Worm (Caenorhabditis elegans): ENCODE results near the gene pals-28.

The pals-28 gene

DNA sequence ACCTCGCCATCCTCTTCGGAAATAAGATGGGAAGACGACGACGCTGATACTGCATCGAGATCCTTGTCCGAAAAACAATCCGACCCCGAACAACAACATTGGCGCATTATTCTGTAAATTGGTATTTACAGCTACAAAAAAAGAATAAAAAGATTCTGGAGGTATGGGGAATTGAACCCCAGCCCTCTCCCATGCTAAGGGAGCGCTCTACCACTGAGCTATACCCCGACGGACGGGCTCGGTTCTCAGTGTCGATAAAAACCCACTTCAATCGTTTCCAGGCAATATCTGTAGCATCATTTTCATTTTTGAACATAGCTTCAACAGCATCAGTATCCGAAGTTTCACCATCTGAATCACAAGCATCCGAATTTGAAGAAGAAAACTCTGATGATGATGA is 44.2 kb downstream of the pals-28 start (continued):
- TF ChIP-seq F37D6.2 (tag; optimal IDR thresholded peaks at IDR 0.05) (no peak), D1046.2 (GFP tag; IDR thresholded peaks at IDR 0.05) (0 out of 2 replicates have a peak, but pooled peaks have one; percentile 58)

DNA sequence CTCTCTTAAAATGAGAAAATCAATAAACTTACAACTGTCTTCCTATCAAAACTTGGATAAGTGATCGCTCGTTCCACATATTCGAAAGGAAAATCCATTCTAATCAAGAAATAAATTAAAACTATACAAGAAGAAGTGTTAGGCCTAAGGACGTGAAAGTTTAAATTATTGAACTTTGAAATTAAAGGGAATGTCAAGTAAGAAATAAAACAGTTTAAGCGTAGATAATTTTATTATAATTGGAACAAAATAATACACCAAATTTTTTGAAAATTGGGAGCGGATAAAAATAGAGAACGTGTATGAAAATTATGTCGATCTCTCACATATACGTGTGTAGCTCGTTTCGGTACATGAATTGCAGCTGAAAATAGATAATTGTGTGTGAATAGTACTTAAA is 44.8 kb downstream of the pals-28 start, which contains the start of gene C28A5.6:
Gene C28A5.6 (minus strand): TSS at position 101 of the 400 bp plus-strand sequence.
- TF ChIP-seq gei-8 (GFP tag; optimal IDR thresholded peaks at IDR 0.05): no peak
- TF ChIP-seq F44E2.7 (GFP tag; IDR thresholded peaks at IDR 0.05): no peak
- TF ChIP-seq skn-1 (tag; optimal IDR thresholded peaks at IDR 0.05): no peak
- no peak for TF ChIP-seq jun-1 (tag; optimal IDR thresholded peaks at IDR 0.05)
- no peak for TF ChIP-seq nhr-77 (tag; optimal IDR thresholded peaks at IDR 0.05)
- no peak for TF ChIP-seq zfp-2 (tag; optimal IDR thresholded peaks at IDR 0.05)
- TF ChIP-seq tra-1 (GFP tag; IDR thresholded peaks at IDR 0.05): no peak
- no peak for TF ChIP-seq snpc-1.2 (GFP tag; IDR thresholded peaks at IDR 0.05)
- no peak for TF ChIP-seq snpc-4 (tag; optimal IDR thresholded peaks at IDR 0.05)
- TF ChIP-seq mes-2 (tag; optimal IDR thresholded peaks at IDR 0.05; ENCODE audit: poor library complexity, severe bottlenecking): no peak
- no peak for TF ChIP-seq lin-15B (tag; optimal IDR thresholded peaks at IDR 0.05)
- no peak for TF ChIP-seq T26A8.4 (GFP tag; IDR thresholded peaks at IDR 0.05)
- TF ChIP-seq mxl-2 (GFP tag; conservative IDR thresholded peaks at IDR 0.05): no peak
- no peak for TF ChIP-seq egl-27 (tag; optimal IDR thresholded peaks at IDR 0.05)
- no peak for TF ChIP-seq nhr-111 (GFP tag; optimal IDR thresholded peaks at IDR 0.05)

DNA sequence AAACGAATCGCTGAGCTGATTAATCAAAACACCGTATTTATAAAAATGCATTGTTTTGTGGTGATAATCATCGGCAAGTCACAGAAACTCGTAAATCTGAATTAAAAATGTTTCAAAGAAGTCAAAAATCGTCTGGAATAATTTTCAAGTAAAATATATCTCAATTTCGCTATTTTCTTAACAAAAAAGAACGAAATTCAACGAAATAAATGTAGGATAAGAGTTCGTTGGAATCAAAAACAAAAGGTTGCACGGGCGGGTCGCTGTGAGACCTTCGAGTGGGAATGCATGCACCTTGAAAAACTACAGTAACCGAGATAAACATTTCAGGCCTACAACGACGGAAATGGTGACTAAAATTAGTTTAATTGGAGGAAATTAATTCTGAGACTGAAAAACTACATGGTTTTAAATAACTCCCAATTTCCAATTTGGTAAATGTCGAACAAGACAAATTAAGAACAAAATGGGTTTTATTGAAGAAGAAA is 49.8 kb downstream of the pals-28 start, which contains the start of gene C28A5.1:
Gene C28A5.1 (minus strand): TSS at position 51 of the 488 bp plus-strand sequence.
- TF ChIP-seq daf-19 (GFP tag; conservative IDR thresholded peaks at IDR 0.05) (0 out of 2 replicates have a peak, but pooled peaks have one; percentile 10), fkh-10 (GFP tag; optimal IDR thresholded peaks at IDR 0.05) (no peak), F49E8.2 (tag; optimal IDR thresholded peaks at IDR 0.05; ENCODE audit: borderline replicate concordance) (peak; percentile 30), dmd-9 (GFP tag; IDR thresholded peaks at IDR 0.05) (0 out of 2 replicates have a peak, but pooled peaks have one; percentile 6), Y48G9A.11 (GFP tag; IDR thresholded peaks at IDR 0.05) (peak; percentile 46; the same call in 1 of the 2 replicates), mes-2 (tag; optimal IDR thresholded peaks at IDR 0.05; ENCODE audit: poor library complexity, severe bottlenecking) (peak; percentile 23), F37D6.2 (tag; optimal IDR thresholded peaks at IDR 0.05) (no peak), unc-130 (GFP tag; optimal IDR thresholded peaks at IDR 0.05) (peak; percentile 79), aha-1 (tag) (peak; percentile 70), spr-1 (tag; optimal IDR thresholded peaks at IDR 0.05) (no peak), T20F7.1 (GFP tag; optimal IDR thresholded peaks at IDR 0.05) (no peak)

DNA sequence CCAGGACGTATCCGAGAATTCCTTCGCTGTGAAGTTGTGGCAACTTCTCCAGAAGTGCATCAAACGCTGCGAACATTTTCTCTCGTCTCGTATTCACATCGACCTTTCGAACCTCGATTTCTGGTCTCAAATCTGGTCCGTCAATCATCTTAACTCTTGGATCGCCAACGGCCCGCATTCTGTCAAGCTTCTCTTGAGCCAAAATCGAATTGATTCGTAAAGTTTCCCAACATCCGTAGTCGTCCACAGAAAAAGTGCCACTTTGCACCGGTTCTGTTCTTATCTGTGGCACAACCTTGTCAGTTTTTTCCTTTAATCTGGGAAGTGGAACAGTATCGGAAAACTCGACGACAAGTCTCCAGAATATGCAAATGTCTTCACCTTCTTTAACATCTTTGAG is 50.7 kb downstream of the pals-28 start:
- TF ChIP-seq dmd-9 (GFP tag; IDR thresholded peaks at IDR 0.05) (peak; percentile 63; the same call in 1 of the 2 replicates), dmd-8 (GFP tag; IDR thresholded peaks at IDR 0.05) (peak; percentile 34; the same call in 1 of the 2 replicates), aha-1 (tag) (peak; percentile 82), unc-62 (GFP tag; optimal IDR thresholded peaks at IDR 0.05 in 1 of 2) (no peak), unc-62 (tag; optimal IDR thresholded peaks at IDR 0.05) (no peak), skn-1 (tag; optimal IDR thresholded peaks at IDR 0.05) (no peak)

All from whole organism, L4 larva.